Fruit fly (Drosophila melanogaster) whole organism, embryonic: ENCODE results near the gene Polr1H.
A peak's percentile ranks its signal among the peaks of the same experiment; 100 is the strongest.

Source experiments
- Atf6 ChIP-seq: fragments of 200-800 bp; sonication (Bioruptor generic); IDR thresholded peaks from 2 replicates; pipeline ENCODE4 v1.3.6; 2022; ENCODE audit warnings: missing biosample characterization, missing genetic modification characterization
- C15 ChIP-seq: fragments of 200-800 bp; sonication (Bioruptor generic); IDR thresholded peaks from 3 replicates; pipeline ENCODE4 v1.3.6; 2022; ENCODE audit warnings: missing biosample characterization, missing genetic modification characterization
- CG1024 ChIP-seq: fragments of 200-800 bp; sonication (Bioruptor generic); IDR thresholded peaks from 2 replicates; pipeline ENCODE4 v1.3.6; 2022; ENCODE audit warnings: missing biosample characterization, missing genetic modification characterization
- CG11247 ChIP-seq: fragments of 200-800 bp; sonication (Bioruptor generic); IDR thresholded peaks from 2 replicates; pipeline ENCODE4 v1.3.6; 2022; ENCODE audit warnings: missing biosample characterization, missing genetic modification characterization
- CG11560 ChIP-seq: fragments of 200-800 bp; sonication (Bioruptor generic); IDR thresholded peaks from 3 replicates; pipeline ENCODE4 v1.3.6; 2022; ENCODE audit warnings: missing biosample characterization, missing genetic modification characterization
- CG15601 ChIP-seq: fragments of 200-800 bp; sonication (Bioruptor generic); optimal IDR thresholded peaks from 3 replicates; lab custom pipeline; 2019; ENCODE audit warnings: missing biosample characterization, mild to moderate bottlenecking, missing genetic modification characterization, moderate library complexity
- CG1792 ChIP-seq: fragments of 200-800 bp; sonication (Bioruptor generic); optimal IDR thresholded peaks from 2 replicates; lab custom pipeline; 2016; ENCODE audit warnings: missing biosample characterization, missing genetic modification characterization
- CG18262 ChIP-seq: fragments of 200-800 bp; optimal IDR thresholded peaks from 3 replicates; lab custom pipeline; 2019; ENCODE audit warnings: missing biosample characterization, mild to moderate bottlenecking, missing genetic modification characterization, moderate library complexity
- CG30020 ChIP-seq: fragments of 200-800 bp; optimal IDR thresholded peaks from 2 replicates; lab custom pipeline; 2019; ENCODE audit warnings: missing biosample characterization, mild to moderate bottlenecking, missing genetic modification characterization, moderate library complexity
- CG32772 ChIP-seq: fragments of 200-800 bp; sonication (Bioruptor generic); IDR thresholded peaks from 2 replicates; pipeline ENCODE4 v1.3.6; 2022; ENCODE audit warnings: missing biosample characterization, missing genetic modification characterization
- CG34376 ChIP-seq: fragments of 200-800 bp; sonication (Bioruptor generic); optimal IDR thresholded peaks from 2 replicates; lab custom pipeline; 2018; ENCODE audit warnings: missing biosample characterization, mild to moderate bottlenecking, missing genetic modification characterization
- CG4360 ChIP-seq: fragments of 200-800 bp; sonication (Bioruptor generic); IDR thresholded peaks from 2 replicates; pipeline ENCODE4 v1.3.6; 2022; ENCODE audit warnings: missing biosample characterization, missing genetic modification characterization
- CG6689 ChIP-seq: fragments of 200-800 bp; sonication (Bioruptor generic); IDR thresholded peaks from 2 replicates; pipeline ENCODE4 v1.3.6; 2022; ENCODE audit warnings: missing biosample characterization, missing genetic modification characterization
- CG6791 ChIP-seq: fragments of 200-800 bp; sonication (Bioruptor generic); IDR thresholded peaks from 3 replicates; pipeline ENCODE4 v1.3.6; 2022; ENCODE audit warnings: missing biosample characterization, missing genetic modification characterization; ENCODE audit not compliant: partially characterized antibody
- CG7357 ChIP-seq: fragments of 200-800 bp; sonication (Bioruptor generic); IDR thresholded peaks from 3 replicates; pipeline ENCODE4 v1.3.6; 2022; ENCODE audit warnings: missing biosample characterization, missing genetic modification characterization
- CG7745 ChIP-seq: fragments of 200-800 bp; sonication (Bioruptor generic); optimal IDR thresholded peaks from 2 replicates; lab custom pipeline; 2018; ENCODE audit warnings: missing biosample characterization, mild to moderate bottlenecking, missing genetic modification characterization, moderate library complexity
- CG7987 ChIP-seq: fragments of 200-800 bp; sonication (Bioruptor generic); optimal IDR thresholded peaks from 2 replicates; lab custom pipeline; 2018; ENCODE audit warnings: missing biosample characterization, mild to moderate bottlenecking, missing genetic modification characterization, moderate library complexity
- CG8089 ChIP-seq: fragments of 200-800 bp; sonication (Bioruptor generic); optimal IDR thresholded peaks from 3 replicates; lab custom pipeline; 2016; ENCODE audit warnings: missing biosample characterization, missing genetic modification characterization
- CG9215 ChIP-seq: fragments of 200-800 bp; sonication (Bioruptor generic); IDR thresholded peaks from 2 replicates; pipeline ENCODE4 v1.3.6; 2022; ENCODE audit warnings: missing biosample characterization, missing genetic modification characterization
- CG9727 ChIP-seq: fragments of 200-800 bp; sonication (Bioruptor generic); optimal IDR thresholded peaks from 3 replicates; lab custom pipeline; 2017; ENCODE audit warnings: missing biosample characterization, mild to moderate bottlenecking, missing genetic modification characterization
- D19B ChIP-seq: fragments of 200-800 bp; sonication (Bioruptor generic); optimal IDR thresholded peaks from 2 replicates; lab custom pipeline; 2017; ENCODE audit warnings: missing biosample characterization, mild to moderate bottlenecking, missing genetic modification characterization
- Dll ChIP-seq: fragments of 200-800 bp; sonication (Bioruptor generic); IDR thresholded peaks from 4 replicates; pipeline ENCODE4 v1.3.6; 2022; ENCODE audit warnings: missing biosample characterization, missing genetic modification characterization; ENCODE audit not compliant: partially characterized antibody
- Dref ChIP-seq: fragments of 200-800 bp; sonication (Bioruptor generic); IDR thresholded peaks from 2 replicates; pipeline ENCODE4 v1.3.6; 2022; ENCODE audit warnings: missing biosample characterization, missing genetic modification characterization
- Hr51 ChIP-seq, 2 experiments: fragments of 200-800 bp; sonication (Bioruptor generic); optimal IDR thresholded peaks; 2 replicates in 1 of 2; 3 replicates in 1 of 2; lab custom pipeline; 2016 to 2018; ENCODE audit warnings: missing biosample characterization in 2 of 2, missing genetic modification characterization in 2 of 2, mild to moderate bottlenecking in 1 of 2, moderate library complexity in 1 of 2
- NK7.1 ChIP-seq: fragments of 200-800 bp; sonication (Bioruptor generic); optimal IDR thresholded peaks from 3 replicates; lab custom pipeline; 2016; ENCODE audit warnings: missing biosample characterization, missing genetic modification characterization
- Pdp1 ChIP-seq, 2 experiments: fragments of 200-800 bp; sonication (Bioruptor generic); optimal IDR thresholded peaks; 3 replicates each; lab custom pipeline; 2016; ENCODE audit warnings: missing biosample characterization in 2 of 2, missing genetic modification characterization in 2 of 2, mild to moderate bottlenecking in 1 of 2, moderate library complexity in 1 of 2
- ab ChIP-seq: fragments of 200-800 bp; sonication (Bioruptor generic); optimal IDR thresholded peaks from 2 replicates; lab custom pipeline; 2016; ENCODE audit warnings: missing biosample characterization, missing genetic modification characterization
- bigmax ChIP-seq: fragments of 200-800 bp; sonication (Bioruptor generic); optimal IDR thresholded peaks from 2 replicates; lab custom pipeline; 2018; ENCODE audit warnings: missing biosample characterization, mild to moderate bottlenecking, missing genetic modification characterization
- bsh ChIP-seq, 2 experiments: fragments of 200-800 bp; sonication (Bioruptor generic); optimal IDR thresholded peaks; 2 replicates each; lab custom pipeline; 2017 to 2018; ENCODE audit warnings: mild to moderate bottlenecking in 2 of 2, missing biosample characterization in 2 of 2, missing genetic modification characterization in 2 of 2, moderate library complexity in 1 of 2
- crc ChIP-seq: fragments of 200-800 bp; sonication (Bioruptor generic); optimal IDR thresholded peaks from 2 replicates; lab custom pipeline; 2016; ENCODE audit warnings: missing biosample characterization, missing genetic modification characterization
- dimm ChIP-seq: fragments of 200-800 bp; sonication (Bioruptor generic); IDR thresholded peaks from 2 replicates; pipeline ENCODE4 v1.3.6; 2022; ENCODE audit warnings: missing biosample characterization, missing genetic modification characterization
- exex ChIP-seq: fragments of 200-800 bp; sonication (Bioruptor generic); optimal IDR thresholded peaks from 4 replicates; lab custom pipeline; 2018; ENCODE audit warnings: missing biosample characterization, mild to moderate bottlenecking, missing genetic modification characterization, moderate library complexity
- fu2 ChIP-seq: fragments of 200-800 bp; sonication (Bioruptor generic); optimal IDR thresholded peaks from 2 replicates; lab custom pipeline; 2016; ENCODE audit warnings: missing biosample characterization, missing genetic modification characterization
- gt ChIP-seq: fragments of 200-800 bp; sonication (Bioruptor generic); IDR thresholded peaks from 2 replicates; pipeline ENCODE4 v1.3.6; 2022; ENCODE audit warnings: missing biosample characterization, missing genetic modification characterization
- ind ChIP-seq: fragments of 200-800 bp; sonication (Bioruptor generic); optimal IDR thresholded peaks from 3 replicates; lab custom pipeline; 2016; ENCODE audit warnings: missing biosample characterization, missing genetic modification characterization
- klu ChIP-seq: fragments of 200-800 bp; sonication (Bioruptor generic); IDR thresholded peaks from 2 replicates; pipeline ENCODE4 v1.3.6; 2022; ENCODE audit warnings: missing biosample characterization, missing genetic modification characterization
- lov ChIP-seq, 2 experiments: fragments of 200-800 bp in 1 of 2; fragments of >200 bp in 1 of 2; sonication (Bioruptor generic) in 1 of 2; IDR thresholded peaks in 1 of 2; optimal IDR thresholded peaks in 1 of 2; 2 replicates in 1 of 2; 3 replicates in 1 of 2; pipeline versions ENCODE4 v1.3.6 to Lab custom; 2017 to 2022; ENCODE audit warnings: missing biosample characterization in 1 of 2, missing genetic modification characterization in 1 of 2
- luna ChIP-seq: fragments of 200-800 bp; sonication (Bioruptor generic); optimal IDR thresholded peaks from 2 replicates; lab custom pipeline; 2016; ENCODE audit warnings: missing biosample characterization, missing genetic modification characterization
- maf-S ChIP-seq: fragments of 200-800 bp; sonication (Bioruptor generic); optimal IDR thresholded peaks from 2 replicates; lab custom pipeline; 2016; ENCODE audit warnings: missing biosample characterization, missing genetic modification characterization
- prd ChIP-seq, 3 experiments: fragments of >200 bp in 2 of 3; fragments of 200-800 bp in 1 of 3; sonication (Bioruptor generic) in 1 of 3; optimal IDR thresholded peaks in 2 of 3; IDR thresholded peaks in 1 of 3; 2 replicates in 2 of 3; 3 replicates in 1 of 3; pipeline versions ENCODE4 v1.3.6 to Lab custom; 2017 to 2022; ENCODE audit warnings: missing biosample characterization in 1 of 3, missing genetic modification characterization in 1 of 3
- pum ChIP-seq: fragments of 200-800 bp; sonication (Bioruptor generic); optimal IDR thresholded peaks from 2 replicates; lab custom pipeline; 2016; ENCODE audit warnings: missing biosample characterization, missing genetic modification characterization
- pzg ChIP-seq: fragments of 200-800 bp; sonication (Bioruptor generic); optimal IDR thresholded peaks from 3 replicates; lab custom pipeline; 2018; ENCODE audit warnings: missing biosample characterization, mild to moderate bottlenecking, missing genetic modification characterization, moderate library complexity
- schlank ChIP-seq: fragments of 200-800 bp; sonication (Bioruptor generic); optimal IDR thresholded peaks from 2 replicates; lab custom pipeline; 2018; ENCODE audit warnings: missing biosample characterization, mild to moderate bottlenecking, missing genetic modification characterization
- shn ChIP-seq: fragments of 200-800 bp; sonication (Bioruptor generic); optimal IDR thresholded peaks from 3 replicates; lab custom pipeline; 2016; ENCODE audit warnings: missing biosample characterization, missing genetic modification characterization
- sqz ChIP-seq: fragments of 200-800 bp; sonication (Bioruptor generic); optimal IDR thresholded peaks from 3 replicates; lab custom pipeline; 2018; ENCODE audit warnings: missing biosample characterization, mild to moderate bottlenecking, missing genetic modification characterization
- sug ChIP-seq: fragments of 200-800 bp; optimal IDR thresholded peaks from 2 replicates; lab custom pipeline; 2019; ENCODE audit warnings: missing biosample characterization, mild to moderate bottlenecking, missing genetic modification characterization, moderate library complexity
- toy ChIP-seq: fragments of 200-800 bp; sonication (Bioruptor generic); IDR thresholded peaks from 2 replicates; pipeline ENCODE4 v1.3.6; 2022; ENCODE audit warnings: missing biosample characterization, missing genetic modification characterization
- vnd ChIP-seq: fragments of 200-800 bp; sonication (Bioruptor generic); IDR thresholded peaks from 3 replicates; pipeline ENCODE4 v1.3.6; 2022; ENCODE audit warnings: missing biosample characterization, missing genetic modification characterization; ENCODE audit not compliant: partially characterized antibody

Gene Polr1H

dm6 chr3R:21745887-21746286, 31.8 kb downstream of the Polr1H start:
- no peak for TF ChIP-seq Hr51 (GFP tag; optimal IDR thresholded peaks at IDR 0.05; lab: Kevin White, UChicago)
- TF ChIP-seq C15 (GFP tag; lab: Robert Waterston, UW): no peak
- no peak for TF ChIP-seq lov (optimal IDR thresholded peaks at IDR 0.05; lab: Kevin White, UChicago)
- TF ChIP-seq lov (GFP tag; IDR thresholded peaks at IDR 0.05; lab: Robert Waterston, UW): no peak
- no peak for TF ChIP-seq CG1792 (GFP tag; lab: Kevin White, UChicago)
- no peak for TF ChIP-seq dimm
- no peak for TF ChIP-seq vnd
- TF ChIP-seq exex: peak; percentile 93
- no peak for TF ChIP-seq CG7745 (tag; lab: Kevin White, UChicago)
- TF ChIP-seq bigmax (GFP tag; lab: Kevin White, UChicago): no peak
- peak; percentile 22 for TF ChIP-seq sug (tag; lab: Kevin White, UChicago)
- no peak for TF ChIP-seq CG8089
- TF ChIP-seq CG34376 (GFP tag; lab: Kevin White, UChicago): peak; percentile 42
- no peak for TF ChIP-seq CG9727
- TF ChIP-seq maf-S (GFP tag; lab: Kevin White, UChicago): no peak

- TF ChIP-seq shn (GFP tag; lab: Kevin White, UChicago): no peak
- no peak for TF ChIP-seq luna (GFP tag; lab: Kevin White, UChicago)
- no peak for TF ChIP-seq D19B (GFP tag; lab: Kevin White, UChicago)
- TF ChIP-seq prd (optimal IDR thresholded peaks at IDR 0.05; lab: Kevin White, UChicago): no peak
- TF ChIP-seq prd (GFP tag; IDR thresholded peaks at IDR 0.05; lab: Robert Waterston, UW): no peak
- no peak for TF ChIP-seq CG4360
- no peak for TF ChIP-seq pum (GFP tag; lab: Kevin White, UChicago)
- peak in 1 of 2 experiments; percentile 78 for TF ChIP-seq Pdp1 (GFP tag; optimal IDR thresholded peaks at IDR 0.05; lab: Kevin White, UChicago)
- no peak for TF ChIP-seq Atf6
- TF ChIP-seq C15 (GFP tag; lab: Robert Waterston, UW): no peak
- no peak for TF ChIP-seq Dll (GFP tag; lab: Robert Waterston, UW)
- no peak for TF ChIP-seq CG15601 (tag; lab: Kevin White, UChicago)
- TF ChIP-seq CG6791 (GFP tag; lab: Robert Waterston, UW): 0 out of 3 replicates have a peak, but pooled peaks have one; percentile 34
- TF ChIP-seq CG7987 (GFP tag; lab: Kevin White, UChicago): no peak
- no peak for TF ChIP-seq gt
- no peak for TF ChIP-seq klu (GFP tag; lab: Robert Waterston, UW)
- no peak for TF ChIP-seq CG1024 (GFP tag; lab: Robert Waterston, UW)
- peak; percentile 18 for TF ChIP-seq CG34376 (GFP tag; lab: Kevin White, UChicago)
- no peak for TF ChIP-seq ind (GFP tag; lab: Kevin White, UChicago)
- TF ChIP-seq, all 482 proteins: peak for 3
Observed at dm6 chr3R:21744988-21745387, 32.7 kb downstream of the Polr1H start, which contains the start of gene CG31343. Gene CG31343 (plus strand): TSS chr3R:21745266.

- TF ChIP-seq fu2 (GFP tag; lab: Kevin White, UChicago): no peak
- TF ChIP-seq exex: peak; percentile 83
- no peak for TF ChIP-seq CG7357
- no peak for TF ChIP-seq CG9215 (GFP tag; lab: Robert Waterston, UW)
- TF ChIP-seq CG6689 (GFP tag; lab: Robert Waterston, UW): no peak
- TF ChIP-seq toy (GFP tag; lab: Robert Waterston, UW): no peak
- no peak for TF ChIP-seq C15 (GFP tag; lab: Robert Waterston, UW)
- no peak for TF ChIP-seq CG11560 (tag; lab: Robert Waterston, UW)
- TF ChIP-seq ab (GFP tag; lab: Kevin White, UChicago): no peak
- no peak for TF ChIP-seq CG30020 (tag; lab: Kevin White, UChicago)
- TF ChIP-seq pzg (GFP tag; lab: Kevin White, UChicago): no peak
- no peak for TF ChIP-seq CG11247 (GFP tag; lab: Robert Waterston, UW)
- TF ChIP-seq crc (GFP tag; lab: Kevin White, UChicago): no peak
- TF ChIP-seq sqz (GFP tag; lab: Kevin White, UChicago): no peak
- TF ChIP-seq NK7.1 (GFP tag; lab: Kevin White, UChicago): no peak
- TF ChIP-seq Dref: no peak
- TF ChIP-seq CG32772 (GFP tag; lab: Robert Waterston, UW): no peak
- no peak for TF ChIP-seq CG18262 (tag; lab: Kevin White, UChicago)
- TF ChIP-seq bsh (GFP tag; optimal IDR thresholded peaks at IDR 0.05; lab: Kevin White, UChicago): no peak
- no peak for TF ChIP-seq schlank (tag; lab: Kevin White, UChicago)
Observed at dm6 chr3R:21740766-21741350, 36.8 kb downstream of the Polr1H start.
